Fruit fly (Drosophila melanogaster) whole organism, pupa: ENCODE measurements around the gene pira.

ENCODE experiments used
- CG10348 ChIP-seq: fragments of 200-800 bp; sonication (Bioruptor generic); IDR thresholded peaks from 2 replicates; pipeline ENCODE4 v1.3.6; 2022; ENCODE audit warnings: missing biosample characterization, missing genetic modification characterization
- CG12605 ChIP-seq: fragments of 200-800 bp; sonication (Bioruptor generic); IDR thresholded peaks from 2 replicates; pipeline ENCODE4 v1.3.6; 2022; ENCODE audit warnings: missing biosample characterization, missing genetic modification characterization
- CG13204 ChIP-seq: fragments of 200-800 bp; sonication (Bioruptor generic); optimal IDR thresholded peaks from 2 replicates; lab custom pipeline; 2018; ENCODE audit warnings: missing biosample characterization, mild to moderate bottlenecking, missing genetic modification characterization, moderate library complexity
- CG14655 ChIP-seq: fragments of 200-800 bp; sonication (Bioruptor generic); optimal IDR thresholded peaks from 3 replicates; lab custom pipeline; 2017; ENCODE audit warnings: mild to moderate bottlenecking, missing biosample characterization, missing genetic modification reagents, missing genetic modification characterization
- CG15710 ChIP-seq: fragments of 200-800 bp; sonication (Bioruptor generic); optimal IDR thresholded peaks from 2 replicates; lab custom pipeline; 2018; ENCODE audit warnings: missing biosample characterization, mild to moderate bottlenecking, missing genetic modification characterization, moderate library complexity
- CG17806 ChIP-seq: fragments of 200-800 bp; sonication (Bioruptor generic); optimal IDR thresholded peaks from 2 replicates; lab custom pipeline; 2018; ENCODE audit warnings: missing biosample characterization, mild to moderate bottlenecking, missing genetic modification characterization, moderate library complexity
- CG32121 ChIP-seq: fragments of 200-800 bp; sonication (Bioruptor generic); IDR thresholded peaks from 2 replicates; pipeline ENCODE4 v1.3.6; 2022; ENCODE audit warnings: missing biosample characterization, missing genetic modification characterization
- CG34367 ChIP-seq: fragments of 200-800 bp; sonication (Bioruptor generic); optimal IDR thresholded peaks from 2 replicates; lab custom pipeline; 2018; ENCODE audit warnings: missing biosample characterization, mild to moderate bottlenecking, missing genetic modification characterization
- CG4496 ChIP-seq: fragments of 200-800 bp; sonication (Bioruptor generic); IDR thresholded peaks from 3 replicates; pipeline ENCODE4 v1.3.6; 2022; ENCODE audit warnings: missing biosample characterization, missing genetic modification characterization
- CG8159 ChIP-seq: fragments of 200-800 bp; sonication (Bioruptor generic); optimal IDR thresholded peaks from 3 replicates; lab custom pipeline; 2018; ENCODE audit warnings: missing biosample characterization, mild to moderate bottlenecking, missing genetic modification characterization, moderate library complexity
- CG8301 ChIP-seq: fragments of 200-800 bp; sonication (Bioruptor generic); optimal IDR thresholded peaks from 2 replicates; lab custom pipeline; 2018; ENCODE audit warnings: missing biosample characterization, mild to moderate bottlenecking, missing genetic modification characterization
- CG9948 ChIP-seq: fragments of 200-800 bp; sonication (Bioruptor generic); optimal IDR thresholded peaks from 2 replicates; lab custom pipeline; 2018; ENCODE audit warnings: missing biosample characterization, mild to moderate bottlenecking, missing genetic modification characterization, moderate library complexity
- D1 ChIP-seq: fragments of 200-800 bp; sonication (Bioruptor generic); optimal IDR thresholded peaks from 2 replicates; lab custom pipeline; 2018; ENCODE audit warnings: missing biosample characterization, mild to moderate bottlenecking, missing genetic modification characterization, moderate library complexity
- EcR ChIP-seq: fragments of 200-800 bp; sonication (Bioruptor generic); optimal IDR thresholded peaks from 3 replicates; lab custom pipeline; 2019; ENCODE audit warnings: missing biosample characterization, missing genetic modification characterization, mild to moderate bottlenecking, moderate library complexity, missing genetic modification reagents
- Ets98B ChIP-seq: fragments of 200-800 bp; sonication (Bioruptor generic); IDR thresholded peaks from 2 replicates; pipeline ENCODE4 v1.3.6; 2022; ENCODE audit warnings: missing biosample characterization, missing genetic modification characterization
- Pif1A ChIP-seq: fragments of 200-800 bp; sonication (Bioruptor generic); optimal IDR thresholded peaks from 3 replicates; lab custom pipeline; 2016; ENCODE audit warnings: missing biosample characterization, missing genetic modification characterization
- Pif1B ChIP-seq: fragments of 200-800 bp; sonication (Bioruptor generic); optimal IDR thresholded peaks from 3 replicates; lab custom pipeline; 2016; ENCODE audit warnings: missing biosample characterization, missing genetic modification characterization
- Snoo ChIP-seq: fragments of 200-800 bp; sonication (Bioruptor generic); optimal IDR thresholded peaks from 3 replicates; lab custom pipeline; 2017; ENCODE audit warnings: missing biosample characterization, mild to moderate bottlenecking, missing genetic modification characterization, inconsistent platforms
- fd96Ca ChIP-seq: fragments of 200-800 bp; sonication (Bioruptor generic); IDR thresholded peaks from 3 replicates; pipeline ENCODE4 v1.3.6; 2022; ENCODE audit warnings: missing biosample characterization, missing genetic modification characterization
- gl ChIP-seq: fragments of 200-800 bp; sonication (Bioruptor generic); optimal IDR thresholded peaks from 2 replicates; lab custom pipeline; 2018; ENCODE audit warnings: missing biosample characterization, mild to moderate bottlenecking, missing genetic modification characterization
- rn ChIP-seq: fragments of 200-800 bp; sonication (Bioruptor generic); IDR thresholded peaks from 2 replicates; pipeline ENCODE4 v1.3.6; 2022; ENCODE audit warnings: missing biosample characterization, missing genetic modification characterization

pira gene

dm6 chrX:12725187-12725919, 38.1 kb downstream of the pira start:
- TF ChIP-seq Pif1B (peak; percentile 85), CG4496 (GFP tag; lab: Robert Waterston, UW) (peak; percentile 94), D1 (tag; lab: Kevin White, UChicago) (no peak), CG9948 (tag; lab: Kevin White, UChicago) (peak; percentile 72), rn (GFP tag; lab: Robert Waterston, UW) (peak; percentile 81; the same call in 1 of the 2 replicates), Snoo (tag; lab: Kevin White, UChicago) (no peak), Pif1A (GFP tag; lab: Kevin White, UChicago) (peak; percentile 79), CG17806 (tag; lab: Kevin White, UChicago) (peak; percentile 71), CG8159 (peak; percentile 54), CG15710 (tag; lab: Kevin White, UChicago) (peak; percentile 86), CG12605 (GFP tag; lab: Robert Waterston, UW) (peak; percentile 95), CG32121 (GFP tag; lab: Robert Waterston, UW) (peak; percentile 89), fd96Ca (GFP tag; lab: Robert Waterston, UW) (peak; percentile 88), Ets98B (GFP tag; lab: Robert Waterston, UW) (peak; percentile 90), CG10348 (GFP tag; lab: Robert Waterston, UW) (no peak), CG13204 (GFP tag; lab: Kevin White, UChicago) (peak; percentile 93), CG34367 (tag; lab: Kevin White, UChicago) (peak; percentile 83), gl (tag; lab: Kevin White, UChicago) (peak; percentile 96), CG14655 (GFP tag; lab: Kevin White, UChicago) (peak; percentile 80), CG8301 (tag; lab: Kevin White, UChicago) (peak; percentile 70), EcR (GFP tag; lab: Kevin White, UChicago) (peak; percentile 98)

dm6 chrX:12724287-12725186, 38.9 kb downstream of the pira start:
- TF ChIP-seq CG14655 (GFP tag; lab: Kevin White, UChicago), result peak; percentile 60
- peak; percentile 21 for TF ChIP-seq CG13204 (GFP tag; lab: Kevin White, UChicago)
- TF ChIP-seq Ets98B (GFP tag; lab: Robert Waterston, UW), result peak; percentile 45
- TF ChIP-seq D1 (tag; lab: Kevin White, UChicago), result no peak
- no peak for TF ChIP-seq CG10348 (GFP tag; lab: Robert Waterston, UW)
- TF ChIP-seq gl (tag; lab: Kevin White, UChicago), result peak; percentile 34
- peak; percentile 52; the same call in 1 of the 2 replicates for TF ChIP-seq CG12605 (GFP tag; lab: Robert Waterston, UW)
- no peak for TF ChIP-seq rn (GFP tag; lab: Robert Waterston, UW)
- TF ChIP-seq fd96Ca (GFP tag; lab: Robert Waterston, UW), result peak; percentile 58; the same call in 1 of the 3 replicates
- TF ChIP-seq CG4496 (GFP tag; lab: Robert Waterston, UW), result peak; percentile 38; the same call in 1 of the 3 replicates
- TF ChIP-seq CG8301 (tag; lab: Kevin White, UChicago), result peak; percentile 54
- TF ChIP-seq Pif1A (GFP tag; lab: Kevin White, UChicago), result no peak
- TF ChIP-seq Snoo (tag; lab: Kevin White, UChicago), result no peak
- no peak for TF ChIP-seq Pif1B
- peak; percentile 42 for TF ChIP-seq CG15710 (tag; lab: Kevin White, UChicago)
- peak; percentile 89 for TF ChIP-seq EcR (GFP tag; lab: Kevin White, UChicago)
- peak; percentile 8 for TF ChIP-seq CG17806 (tag; lab: Kevin White, UChicago)
- TF ChIP-seq CG9948 (tag; lab: Kevin White, UChicago), result peak; percentile 49
- TF ChIP-seq CG34367 (tag; lab: Kevin White, UChicago), result peak; percentile 48
- TF ChIP-seq CG32121 (GFP tag; lab: Robert Waterston, UW), result peak; percentile 34; the same call in 1 of the 2 replicates
- TF ChIP-seq CG8159, result no peak

DNA sequence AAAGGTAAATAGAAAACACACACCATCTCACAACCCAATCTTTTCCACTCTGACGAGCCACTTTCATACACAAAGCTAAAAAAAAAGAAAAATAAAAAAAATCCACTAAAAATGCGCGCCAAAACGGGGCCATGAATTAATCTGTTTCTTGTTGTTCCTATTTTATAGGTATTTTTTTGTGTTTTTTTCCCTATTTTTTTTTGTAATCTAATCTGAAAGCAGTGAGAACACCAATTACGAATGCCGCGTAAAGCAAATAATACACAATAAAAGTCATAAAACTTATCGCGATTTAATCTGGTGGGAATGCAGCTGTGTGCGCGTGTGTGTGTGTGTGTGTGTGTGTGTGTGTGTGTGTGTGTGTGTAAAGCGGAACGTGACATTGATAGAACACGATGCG, 40.1 kb downstream of the pira start:
- TF ChIP-seq CG4496 (GFP tag; lab: Robert Waterston, UW), result 0 out of 3 replicates have a peak, but pooled peaks have one; percentile 40
- no peak for TF ChIP-seq CG13204 (GFP tag; lab: Kevin White, UChicago)
- TF ChIP-seq Pif1A (GFP tag; lab: Kevin White, UChicago), result no peak
- TF ChIP-seq CG14655 (GFP tag; lab: Kevin White, UChicago), result peak; percentile 14
- 0 out of 2 replicates have a peak, but pooled peaks have one; percentile 8 for TF ChIP-seq Ets98B (GFP tag; lab: Robert Waterston, UW)
- no peak for TF ChIP-seq EcR (GFP tag; lab: Kevin White, UChicago)
- no peak for TF ChIP-seq CG8301 (tag; lab: Kevin White, UChicago)
- peak; percentile 47; the same call in 1 of the 2 replicates for TF ChIP-seq CG32121 (GFP tag; lab: Robert Waterston, UW)

DNA sequence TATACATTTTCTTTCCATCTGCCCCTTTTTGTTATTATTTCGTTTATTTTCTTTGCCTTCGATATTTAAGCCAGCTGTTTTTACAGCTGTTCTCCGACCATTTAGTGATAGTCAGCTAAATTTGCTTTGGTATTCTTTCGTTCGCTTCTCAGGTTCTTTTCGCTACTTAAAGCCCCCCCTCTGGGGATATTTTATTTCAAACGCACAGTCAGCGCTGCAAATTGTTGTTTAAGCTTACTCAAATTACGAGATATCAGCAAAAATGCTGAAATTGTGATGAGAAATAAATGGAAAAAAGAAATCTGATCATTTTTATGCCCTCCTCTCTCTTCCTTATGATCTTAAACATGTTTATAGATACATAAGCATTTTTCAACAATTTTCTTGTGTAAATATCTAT, 41.4 kb downstream of the pira start:
- TF ChIP-seq Snoo (tag; lab: Kevin White, UChicago), result no peak
- TF ChIP-seq rn (GFP tag; lab: Robert Waterston, UW), result no peak
- TF ChIP-seq CG32121 (GFP tag; lab: Robert Waterston, UW), result no peak
- no peak for TF ChIP-seq Pif1B
- no peak for TF ChIP-seq fd96Ca (GFP tag; lab: Robert Waterston, UW)
- no peak for TF ChIP-seq D1 (tag; lab: Kevin White, UChicago)
- TF ChIP-seq CG34367 (tag; lab: Kevin White, UChicago), result no peak
- no peak for TF ChIP-seq CG12605 (GFP tag; lab: Robert Waterston, UW)
- no peak for TF ChIP-seq CG13204 (GFP tag; lab: Kevin White, UChicago)
- TF ChIP-seq gl (tag; lab: Kevin White, UChicago), result no peak
- no peak for TF ChIP-seq Pif1A (GFP tag; lab: Kevin White, UChicago)
- TF ChIP-seq CG15710 (tag; lab: Kevin White, UChicago), result no peak
